Worm (Caenorhabditis elegans): ENCODE results near the gene ZK686.2.

DNA sequence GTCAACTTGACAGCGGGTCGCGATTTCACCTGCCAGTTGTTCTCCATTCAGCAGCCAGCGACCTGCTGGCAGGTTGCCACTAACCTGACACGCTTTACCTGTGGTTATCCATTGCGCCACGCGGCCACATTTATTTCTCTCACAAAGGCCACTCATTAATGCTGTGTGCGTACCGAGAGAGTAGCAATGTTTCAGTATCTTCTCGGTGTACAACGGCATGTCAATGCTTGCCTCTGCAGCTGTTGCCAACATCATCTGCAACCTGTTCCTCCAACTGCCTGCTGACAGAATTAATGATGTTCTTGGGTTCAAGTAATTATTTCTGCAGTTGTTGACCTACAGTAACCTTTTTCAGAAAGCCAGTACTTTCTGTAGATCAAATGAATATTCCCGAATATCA, 49.3 kb downstream of the ZK686.2 start:
- TF ChIP-seq hmbx-1 (tag; optimal IDR thresholded peaks at IDR 0.05) (no peak), flt-1 (GFP tag; IDR thresholded peaks at IDR 0.05) (no peak), B0310.2 (tag; optimal IDR thresholded peaks at IDR 0.05) (no peak), sea-1 (GFP tag; conservative IDR thresholded peaks at IDR 0.05) (no peak), scrt-1 (GFP tag; IDR thresholded peaks at IDR 0.05) (no peak), ama-1 (optimal IDR thresholded peaks at IDR 0.05) (no peak), pes-1 (GFP tag; IDR thresholded peaks at IDR 0.05) (no peak)

Data from whole organism, early embryonic.